Fruit fly (Drosophila melanogaster) whole organism, embryonic: ENCODE results near the gene CG10674.

Source experiments
- Awh ChIP-seq: fragments of 200-800 bp; sonication (Bioruptor generic); IDR thresholded peaks from 2 replicates; pipeline ENCODE4, ENCODE4 v1.3.6; 2022; ENCODE audit warnings: missing biosample characterization, missing genetic modification characterization
- Bgb ChIP-seq: fragments of 200-800 bp; sonication (Bioruptor generic); IDR thresholded peaks from 2 replicates; pipeline ENCODE4 v1.3.6; 2022; ENCODE audit warnings: missing biosample characterization, missing genetic modification characterization; ENCODE audit not compliant: partially characterized antibody
- CG10147 ChIP-seq: fragments of 200-800 bp; sonication (Bioruptor generic); optimal IDR thresholded peaks from 2 replicates; lab custom pipeline; 2019; ENCODE audit warnings: missing biosample characterization, mild to moderate bottlenecking, missing genetic modification characterization, moderate library complexity
- CG10543 ChIP-seq: fragments of 200-800 bp; sonication (Bioruptor generic); optimal IDR thresholded peaks from 3 replicates; lab custom pipeline; 2017; ENCODE audit warnings: missing biosample characterization, mild to moderate bottlenecking, missing genetic modification characterization, moderate library complexity
- CG12104 ChIP-seq: fragments of 200-800 bp; sonication (Bioruptor generic); optimal IDR thresholded peaks from 3 replicates; lab custom pipeline; 2016; ENCODE audit warnings: missing biosample characterization, missing genetic modification characterization
- CG12659 ChIP-seq: fragments of 200-800 bp; sonication (Bioruptor generic); optimal IDR thresholded peaks from 3 replicates; lab custom pipeline; 2017; ENCODE audit warnings: mild to moderate bottlenecking, missing biosample characterization, missing genetic modification reagents, missing genetic modification characterization
- CG12744 ChIP-seq: fragments of 200-800 bp; sonication (Bioruptor generic); optimal IDR thresholded peaks from 2 replicates; lab custom pipeline; 2016; ENCODE audit warnings: missing biosample characterization, missing genetic modification characterization
- CG17829 ChIP-seq: fragments of 200-800 bp; optimal IDR thresholded peaks from 2 replicates; lab custom pipeline; 2019; ENCODE audit warnings: missing biosample characterization, mild to moderate bottlenecking, missing genetic modification characterization, moderate library complexity
- CG18599 ChIP-seq: fragments of 200-800 bp; sonication (Bioruptor generic); optimal IDR thresholded peaks from 3 replicates; lab custom pipeline; 2017; ENCODE audit warnings: missing biosample characterization, missing genetic modification characterization, mild to moderate bottlenecking, moderate library complexity, missing genetic modification reagents
- CG31365 ChIP-seq: fragments of 200-800 bp; sonication (Bioruptor generic); optimal IDR thresholded peaks from 2 replicates; lab custom pipeline; 2018; ENCODE audit warnings: missing biosample characterization, mild to moderate bottlenecking, missing genetic modification characterization
- CG4282 ChIP-seq: fragments of 200-800 bp; sonication (Bioruptor generic); optimal IDR thresholded peaks from 2 replicates; lab custom pipeline; 2016; ENCODE audit warnings: missing biosample characterization, missing genetic modification characterization
- CG6813 ChIP-seq: fragments of 200-800 bp; sonication (Bioruptor generic); optimal IDR thresholded peaks from 2 replicates; lab custom pipeline; 2017; ENCODE audit warnings: missing biosample characterization, missing genetic modification characterization, mild to moderate bottlenecking, moderate library complexity, missing genetic modification reagents
- CG7357 ChIP-seq: fragments of 200-800 bp; sonication (Bioruptor generic); IDR thresholded peaks from 3 replicates; pipeline ENCODE4 v1.3.6; 2022; ENCODE audit warnings: missing biosample characterization, missing genetic modification characterization
- CG9817 ChIP-seq: fragments of 200-800 bp; sonication (Bioruptor generic); optimal IDR thresholded peaks from 2 replicates; lab custom pipeline; 2018; ENCODE audit warnings: missing biosample characterization, mild to moderate bottlenecking, missing genetic modification characterization, moderate library complexity
- CrebB ChIP-seq: fragments of 200-800 bp; sonication (Bioruptor generic); optimal IDR thresholded peaks from 3 replicates; lab custom pipeline; 2018; ENCODE audit warnings: missing biosample characterization, mild to moderate bottlenecking, missing genetic modification characterization
- Dek ChIP-seq: fragments of 200-800 bp; sonication (Bioruptor generic); optimal IDR thresholded peaks from 3 replicates; lab custom pipeline; 2019; ENCODE audit warnings: missing biosample characterization, mild to moderate bottlenecking, missing genetic modification characterization, moderate library complexity
- Dip2 ChIP-seq: fragments of 200-800 bp; sonication (Bioruptor generic); IDR thresholded peaks from 2 replicates; pipeline ENCODE4 v1.3.6; 2022; ENCODE audit warnings: missing biosample characterization, missing genetic modification characterization
- ERR ChIP-seq: fragments of 200-800 bp; sonication (Bioruptor generic); optimal IDR thresholded peaks from 2 replicates; lab custom pipeline; 2016; ENCODE audit warnings: missing biosample characterization, missing genetic modification characterization
- Elba2 ChIP-seq: fragments of 200-800 bp; sonication (Bioruptor generic); optimal IDR thresholded peaks from 3 replicates; lab custom pipeline; 2016; ENCODE audit warnings: missing biosample characterization, missing genetic modification characterization
- Fer2 ChIP-seq: fragments of 200-800 bp; sonication (Bioruptor generic); optimal IDR thresholded peaks from 2 replicates; lab custom pipeline; 2018; ENCODE audit warnings: missing biosample characterization, mild to moderate bottlenecking, missing genetic modification characterization, moderate library complexity
- HHEX ChIP-seq: fragments of 200-800 bp; sonication (Bioruptor generic); optimal IDR thresholded peaks from 3 replicates; lab custom pipeline; 2017; ENCODE audit warnings: missing biosample characterization, mild to moderate bottlenecking, missing genetic modification characterization, missing genetic modification reagents
- HLH3B ChIP-seq: fragments of 200-800 bp; sonication (Bioruptor generic); IDR thresholded peaks from 2 replicates; pipeline ENCODE4 v1.3.6; 2022; ENCODE audit warnings: missing biosample characterization, missing genetic modification characterization
- HLH4C ChIP-seq: fragments of 200-800 bp; sonication (Bioruptor generic); IDR thresholded peaks from 3 replicates; pipeline ENCODE4 v1.3.6; 2022; ENCODE audit warnings: missing biosample characterization, missing genetic modification characterization; ENCODE audit not compliant: partially characterized antibody
- HmgD ChIP-seq: fragments of 200-800 bp; sonication (Bioruptor generic); optimal IDR thresholded peaks from 3 replicates; lab custom pipeline; 2016; ENCODE audit warnings: missing biosample characterization, missing genetic modification characterization
- Hsf ChIP-seq: fragments of 200-800 bp; sonication (Bioruptor generic); optimal IDR thresholded peaks from 3 replicates; lab custom pipeline; 2016; ENCODE audit warnings: missing biosample characterization, missing genetic modification characterization
- Nf-YA ChIP-seq: fragments of 200-800 bp; sonication (Bioruptor generic); IDR thresholded peaks from 2 replicates; pipeline ENCODE4 v1.3.6; 2022; ENCODE audit warnings: missing biosample characterization, missing genetic modification characterization
- Oli ChIP-seq: fragments of 200-800 bp; sonication (Bioruptor generic); optimal IDR thresholded peaks from 2 replicates; lab custom pipeline; 2018; ENCODE audit warnings: missing biosample characterization, mild to moderate bottlenecking, missing genetic modification characterization, moderate library complexity
- PHDP ChIP-seq: fragments of 200-800 bp; sonication (Bioruptor generic); optimal IDR thresholded peaks from 3 replicates; lab custom pipeline; 2018; ENCODE audit warnings: missing biosample characterization, mild to moderate bottlenecking, missing genetic modification characterization, moderate library complexity
- Sox102F ChIP-seq: fragments of 200-800 bp; sonication (Bioruptor generic); optimal IDR thresholded peaks from 2 replicates; lab custom pipeline; 2018; ENCODE audit warnings: missing biosample characterization, mild to moderate bottlenecking, missing genetic modification characterization, moderate library complexity
- Spps ChIP-seq: fragments of 200-800 bp; sonication (Bioruptor generic); optimal IDR thresholded peaks from 2 replicates; lab custom pipeline; 2018; ENCODE audit warnings: missing biosample characterization, mild to moderate bottlenecking, missing genetic modification characterization
- Taf1 ChIP-seq: fragments of 200-800 bp; sonication (Bioruptor generic); IDR thresholded peaks from 2 replicates; pipeline ENCODE4 v1.3.6; 2022; ENCODE audit warnings: missing biosample characterization, missing genetic modification characterization
- ab ChIP-seq: fragments of 200-800 bp; sonication (Bioruptor generic); optimal IDR thresholded peaks from 2 replicates; lab custom pipeline; 2016; ENCODE audit warnings: missing biosample characterization, missing genetic modification characterization
- ato ChIP-seq: fragments of 200-800 bp; sonication (Bioruptor generic); IDR thresholded peaks from 2 replicates; pipeline ENCODE4 v1.3.6; 2022; ENCODE audit warnings: missing biosample characterization, missing genetic modification characterization; ENCODE audit not compliant: partially characterized antibody
- cas ChIP-seq: fragments of 200-800 bp; sonication (Bioruptor generic); IDR thresholded peaks from 2 replicates; pipeline ENCODE4 v1.3.6; 2022; ENCODE audit warnings: missing biosample characterization, missing genetic modification characterization
- fd3F ChIP-seq: fragments of 200-800 bp; sonication (Bioruptor generic); optimal IDR thresholded peaks from 2 replicates; lab custom pipeline; 2018; ENCODE audit warnings: missing biosample characterization, mild to moderate bottlenecking, missing genetic modification characterization, moderate library complexity
- ind ChIP-seq: fragments of 200-800 bp; sonication (Bioruptor generic); optimal IDR thresholded peaks from 3 replicates; lab custom pipeline; 2016; ENCODE audit warnings: missing biosample characterization, missing genetic modification characterization
- ken ChIP-seq: fragments of 200-800 bp; sonication (Bioruptor generic); IDR thresholded peaks from 3 replicates; pipeline ENCODE4 v1.3.6; 2022; ENCODE audit warnings: missing biosample characterization, missing genetic modification characterization
- lbe ChIP-seq: fragments of 200-800 bp; sonication (Bioruptor generic); optimal IDR thresholded peaks from 2 replicates; lab custom pipeline; 2016; ENCODE audit warnings: missing biosample characterization, mild to moderate bottlenecking, missing genetic modification characterization
- lov ChIP-seq, 2 experiments: fragments of 200-800 bp in 1 of 2; fragments of >200 bp in 1 of 2; sonication (Bioruptor generic) in 1 of 2; IDR thresholded peaks in 1 of 2; optimal IDR thresholded peaks in 1 of 2; 2 replicates in 1 of 2; 3 replicates in 1 of 2; pipeline versions ENCODE4 v1.3.6 to Lab custom; 2017 to 2022; ENCODE audit warnings: missing biosample characterization in 1 of 2, missing genetic modification characterization in 1 of 2
- luna ChIP-seq: fragments of 200-800 bp; sonication (Bioruptor generic); optimal IDR thresholded peaks from 2 replicates; lab custom pipeline; 2016; ENCODE audit warnings: missing biosample characterization, missing genetic modification characterization
- maf-S ChIP-seq: fragments of 200-800 bp; sonication (Bioruptor generic); optimal IDR thresholded peaks from 2 replicates; lab custom pipeline; 2016; ENCODE audit warnings: missing biosample characterization, missing genetic modification characterization
- nom ChIP-seq: fragments of 200-800 bp; sonication (Bioruptor generic); optimal IDR thresholded peaks from 2 replicates; lab custom pipeline; 2017; ENCODE audit warnings: missing biosample characterization, missing genetic modification characterization, mild to moderate bottlenecking, moderate library complexity, missing genetic modification reagents
- p53 ChIP-seq: fragments of 200-800 bp; sonication (Bioruptor generic); optimal IDR thresholded peaks from 2 replicates; lab custom pipeline; 2016; ENCODE audit warnings: missing biosample characterization, missing genetic modification characterization
- pfk ChIP-seq: fragments of 200-800 bp; sonication (Bioruptor generic); optimal IDR thresholded peaks from 2 replicates; lab custom pipeline; 2018; ENCODE audit warnings: missing biosample characterization, mild to moderate bottlenecking, missing genetic modification characterization, moderate library complexity
- sisA ChIP-seq: fragments of 200-800 bp; sonication (Bioruptor generic); IDR thresholded peaks from 2 replicates; pipeline ENCODE4 v1.3.6; 2022; ENCODE audit warnings: missing biosample characterization, missing genetic modification characterization
- sob ChIP-seq: fragments of 200-800 bp; sonication (Bioruptor generic); IDR thresholded peaks from 2 replicates; pipeline ENCODE4 v1.3.6; 2022; ENCODE audit warnings: missing biosample characterization, missing genetic modification characterization
- zf30C ChIP-seq: fragments of 200-800 bp; sonication (Bioruptor generic); optimal IDR thresholded peaks from 3 replicates; lab custom pipeline; 2018; ENCODE audit warnings: missing biosample characterization, mild to moderate bottlenecking, missing genetic modification characterization
- zfh2 ChIP-seq: fragments of 200-800 bp; sonication (Bioruptor generic); optimal IDR thresholded peaks from 2 replicates; lab custom pipeline; 2016; ENCODE audit warnings: missing biosample characterization, missing genetic modification characterization

The CG10674 gene

dm6 chr3L:5154917-5155613 lies 19.0 kb upstream of the CG10674 start (continued):
- TF ChIP-seq HLH4C (GFP tag; lab: Robert Waterston, UW) (no peak), Sox102F (GFP tag; lab: Kevin White, UChicago) (peak; percentile 80), zfh2 (peak; percentile 72), Fer2 (tag; lab: Kevin White, UChicago) (peak; percentile 64), maf-S (GFP tag; lab: Kevin White, UChicago) (peak; percentile 63), CG12659 (GFP tag; lab: Kevin White, UChicago) (peak; percentile 73), CrebB (tag; lab: Kevin White, UChicago) (peak; percentile 56), ind (GFP tag; lab: Kevin White, UChicago) (peak; percentile 80), Nf-YA (GFP tag; lab: Robert Waterston, UW) (peak; percentile 52; the same call in 1 of the 2 replicates), sisA (GFP tag; lab: Robert Waterston, UW) (peak; percentile 82; the same call in 1 of the 2 replicates), luna (GFP tag; lab: Kevin White, UChicago) (no peak), pfk (GFP tag; lab: Kevin White, UChicago) (no peak), HmgD (GFP tag; lab: Kevin White, UChicago) (no peak), CG9817 (tag; lab: Kevin White, UChicago) (peak; percentile 66), ato (GFP tag; lab: Robert Waterston, UW) (no peak), Spps (peak; percentile 2), CG31365 (tag; lab: Kevin White, UChicago) (peak; percentile 46), fd3F (GFP tag; lab: Kevin White, UChicago) (peak; percentile 38), CG7357 (GFP tag; lab: Robert Waterston, UW) (no peak; the same call in 1 of the 3 replicates), Elba2 (GFP tag; lab: Kevin White, UChicago) (no peak), zf30C (GFP tag; lab: Kevin White, UChicago) (peak; percentile 72), CG12744 (GFP tag; lab: Kevin White, UChicago) (peak; percentile 39), ERR (GFP tag; lab: Kevin White, UChicago) (peak; percentile 74), CG10147 (peak; percentile 74), Bgb (no peak), Awh (GFP tag; lab: Robert Waterston, UW) (peak; percentile 79), Hsf (GFP tag; lab: Kevin White, UChicago) (peak; percentile 71), PHDP (peak; percentile 77), CG10543 (GFP tag; lab: Kevin White, UChicago) (peak; percentile 66), sob (GFP tag; lab: Robert Waterston, UW) (peak; percentile 90), ab (GFP tag; lab: Kevin White, UChicago) (no peak), Taf1 (GFP tag; lab: Robert Waterston, UW) (peak; percentile 78; the same call in 1 of the 2 replicates), ken (GFP tag; lab: Robert Waterston, UW) (peak; percentile 85), HHEX (peak; percentile 71), lbe (GFP tag; lab: Kevin White, UChicago) (no peak), CG4282 (GFP tag; lab: Kevin White, UChicago) (peak; percentile 26), CG6813 (GFP tag; lab: Kevin White, UChicago) (peak; percentile 70), CG12104 (GFP tag; lab: Kevin White, UChicago) (peak; percentile 43), Oli (tag; lab: Kevin White, UChicago) (peak; percentile 56), Dek (tag; lab: Kevin White, UChicago) (peak; percentile 81), p53 (GFP tag; lab: Kevin White, UChicago) (peak; percentile 18), CG18599 (GFP tag; lab: Kevin White, UChicago) (peak; percentile 94), Dip2 (GFP tag; lab: Robert Waterston, UW) (no peak), cas (GFP tag; lab: Robert Waterston, UW) (peak; percentile 64), nom (GFP tag; lab: Kevin White, UChicago) (peak; percentile 21), CG17829 (tag; lab: Kevin White, UChicago) (peak; percentile 16), HLH3B (GFP tag; lab: Robert Waterston, UW) (peak; percentile 91), lov (optimal IDR thresholded peaks at IDR 0.05; lab: Kevin White, UChicago) (no peak), lov (GFP tag; IDR thresholded peaks at IDR 0.05; lab: Robert Waterston, UW) (0 out of 3 replicates have a peak, but pooled peaks have one; percentile 35)
